Fruit fly (Drosophila melanogaster) whole organism, embryonic: ENCODE data around the gene mRpS7.
A peak's percentile ranks its signal among the peaks of the same experiment; 100 is the strongest.

ENCODE experiments used
- Asciz ChIP-seq: fragments of 200-800 bp; sonication (Bioruptor generic); optimal IDR thresholded peaks from 2 replicates; lab custom pipeline; 2017; ENCODE audit warnings: missing biosample characterization, mild to moderate bottlenecking, missing genetic modification characterization, missing genetic modification reagents
- CG10979 ChIP-seq: fragments of 200-800 bp; sonication (Bioruptor generic); optimal IDR thresholded peaks from 2 replicates; lab custom pipeline; 2018; ENCODE audit warnings: missing biosample characterization, mild to moderate bottlenecking, missing genetic modification characterization, moderate library complexity
- CG11398 ChIP-seq: fragments of 200-800 bp; sonication (Bioruptor generic); optimal IDR thresholded peaks from 2 replicates; lab custom pipeline; 2016; ENCODE audit warnings: missing biosample characterization, missing genetic modification characterization
- CG12219 ChIP-seq: fragments of 200-800 bp; sonication (Bioruptor generic); optimal IDR thresholded peaks from 3 replicates; lab custom pipeline; 2018; ENCODE audit warnings: missing biosample characterization, mild to moderate bottlenecking, missing genetic modification characterization
- CG12391 ChIP-seq: fragments of 200-800 bp; sonication (Bioruptor generic); optimal IDR thresholded peaks from 3 replicates; lab custom pipeline; 2018; ENCODE audit warnings: missing biosample characterization, mild to moderate bottlenecking, missing genetic modification characterization, moderate library complexity
- CG13775 ChIP-seq: fragments of 200-800 bp; sonication (Bioruptor generic); optimal IDR thresholded peaks from 3 replicates; lab custom pipeline; 2017; ENCODE audit warnings: missing biosample characterization, mild to moderate bottlenecking, missing genetic modification characterization
- CG14710 ChIP-seq: fragments of 200-800 bp; sonication (Bioruptor generic); optimal IDR thresholded peaks from 3 replicates; lab custom pipeline; 2019; ENCODE audit warnings: missing biosample characterization, mild to moderate bottlenecking, missing genetic modification characterization, moderate library complexity
- CG15479 ChIP-seq: fragments of 200-800 bp; sonication (Bioruptor generic); optimal IDR thresholded peaks from 3 replicates; lab custom pipeline; 2019; ENCODE audit warnings: missing biosample characterization, mild to moderate bottlenecking, missing genetic modification characterization, moderate library complexity
- CG32767 ChIP-seq: fragments of 200-800 bp; sonication (Bioruptor generic); IDR thresholded peaks from 2 replicates; pipeline ENCODE4 v1.3.6; 2022; ENCODE audit warnings: missing biosample characterization, missing genetic modification characterization
- CG3281 ChIP-seq: fragments of 200-800 bp; sonication (Bioruptor generic); optimal IDR thresholded peaks from 3 replicates; lab custom pipeline; 2017; ENCODE audit warnings: missing biosample characterization, mild to moderate bottlenecking, missing genetic modification characterization
- CG3838 ChIP-seq: fragments of 200-800 bp; sonication (Bioruptor generic); optimal IDR thresholded peaks from 3 replicates; lab custom pipeline; 2016; ENCODE audit warnings: missing biosample characterization, missing genetic modification characterization
- CG3995 ChIP-seq: fragments of 200-800 bp; sonication (Bioruptor generic); optimal IDR thresholded peaks from 3 replicates; lab custom pipeline; 2016; ENCODE audit warnings: missing biosample characterization, missing genetic modification characterization
- CG6683 ChIP-seq: fragments of 200-800 bp; sonication (Bioruptor generic); optimal IDR thresholded peaks from 2 replicates; lab custom pipeline; 2017; ENCODE audit warnings: missing biosample characterization, mild to moderate bottlenecking, missing genetic modification characterization, missing genetic modification reagents
- CG7745 ChIP-seq: fragments of 200-800 bp; sonication (Bioruptor generic); optimal IDR thresholded peaks from 2 replicates; lab custom pipeline; 2018; ENCODE audit warnings: missing biosample characterization, mild to moderate bottlenecking, missing genetic modification characterization, moderate library complexity
- Dek ChIP-seq: fragments of 200-800 bp; sonication (Bioruptor generic); optimal IDR thresholded peaks from 3 replicates; lab custom pipeline; 2019; ENCODE audit warnings: missing biosample characterization, mild to moderate bottlenecking, missing genetic modification characterization, moderate library complexity
- Dip2 ChIP-seq: fragments of 200-800 bp; sonication (Bioruptor generic); IDR thresholded peaks from 2 replicates; pipeline ENCODE4 v1.3.6; 2022; ENCODE audit warnings: missing biosample characterization, missing genetic modification characterization
- Dip3 ChIP-seq: fragments of 200-800 bp; sonication (Bioruptor generic); optimal IDR thresholded peaks from 3 replicates; lab custom pipeline; 2016; ENCODE audit warnings: missing biosample characterization, missing genetic modification characterization
- Ets97D ChIP-seq: fragments of 200-800 bp; sonication (Bioruptor generic); optimal IDR thresholded peaks from 3 replicates; lab custom pipeline; 2016; ENCODE audit warnings: missing biosample characterization, missing genetic modification characterization
- H15 ChIP-seq: fragments of 200-800 bp; sonication (Bioruptor generic); IDR thresholded peaks from 3 replicates; pipeline ENCODE4 v1.3.6; 2022; ENCODE audit warnings: missing biosample characterization, missing genetic modification characterization
- HmgD ChIP-seq: fragments of 200-800 bp; sonication (Bioruptor generic); optimal IDR thresholded peaks from 3 replicates; lab custom pipeline; 2016; ENCODE audit warnings: missing biosample characterization, missing genetic modification characterization
- Hmx ChIP-seq: fragments of 200-800 bp; sonication (Bioruptor generic); optimal IDR thresholded peaks from 2 replicates; lab custom pipeline; 2016; ENCODE audit warnings: missing biosample characterization, missing genetic modification characterization
- Max ChIP-seq: fragments of 200-800 bp; sonication (Bioruptor generic); optimal IDR thresholded peaks from 2 replicates; lab custom pipeline; 2016; ENCODE audit warnings: missing biosample characterization, mild to moderate bottlenecking, missing genetic modification characterization
- Meics ChIP-seq: fragments of 200-800 bp; sonication (Bioruptor generic); optimal IDR thresholded peaks from 2 replicates; lab custom pipeline; 2017; ENCODE audit warnings: missing biosample characterization, mild to moderate bottlenecking, missing genetic modification characterization
- Mes4 ChIP-seq: fragments of 200-800 bp; sonication (Bioruptor generic); optimal IDR thresholded peaks from 2 replicates; lab custom pipeline; 2016; ENCODE audit warnings: missing biosample characterization, missing genetic modification characterization
- Stat92E ChIP-seq, 3 experiments: fragments of >200 bp in 2 of 3; fragments of 200-800 bp in 1 of 3; sonication (Bioruptor generic) in 1 of 3; optimal IDR thresholded peaks; 2 replicates each; lab custom pipeline; 2017 to 2019; ENCODE audit warnings: missing biosample characterization in 3 of 3, missing genetic modification characterization in 3 of 3, mild to moderate bottlenecking in 1 of 3, moderate library complexity in 1 of 3
- TFAM ChIP-seq: fragments of 200-800 bp; sonication (Bioruptor generic); optimal IDR thresholded peaks from 2 replicates; lab custom pipeline; 2017; ENCODE audit warnings: missing biosample characterization, missing genetic modification characterization, inconsistent platforms
- ab ChIP-seq: fragments of 200-800 bp; sonication (Bioruptor generic); optimal IDR thresholded peaks from 2 replicates; lab custom pipeline; 2016; ENCODE audit warnings: missing biosample characterization, missing genetic modification characterization
- bowl ChIP-seq: fragments of 200-800 bp; sonication (Bioruptor generic); IDR thresholded peaks from 2 replicates; pipeline ENCODE4 v1.3.6; 2022; ENCODE audit warnings: missing biosample characterization, missing genetic modification characterization
- bsh ChIP-seq, 2 experiments: fragments of 200-800 bp; sonication (Bioruptor generic); optimal IDR thresholded peaks; 2 replicates each; lab custom pipeline; 2017 to 2018; ENCODE audit warnings: mild to moderate bottlenecking in 2 of 2, missing biosample characterization in 2 of 2, missing genetic modification characterization in 2 of 2, moderate library complexity in 1 of 2
- cato ChIP-seq: fragments of 200-800 bp; sonication (Bioruptor generic); optimal IDR thresholded peaks from 2 replicates; lab custom pipeline; 2016; ENCODE audit warnings: missing biosample characterization, missing genetic modification characterization, borderline replicate concordance
- cg ChIP-seq: fragments of 200-800 bp; sonication (Bioruptor generic); optimal IDR thresholded peaks from 3 replicates; lab custom pipeline; 2019; ENCODE audit warnings: missing biosample characterization, mild to moderate bottlenecking, missing genetic modification characterization, moderate library complexity
- chn ChIP-seq: fragments of 200-800 bp; sonication (Bioruptor generic); optimal IDR thresholded peaks from 2 replicates; lab custom pipeline; 2016; ENCODE audit warnings: missing biosample characterization, missing genetic modification characterization
- ci ChIP-seq: fragments of 200-800 bp; sonication (Bioruptor generic); IDR thresholded peaks from 3 replicates; pipeline ENCODE4 v1.3.6; 2022; ENCODE audit warnings: missing biosample characterization, missing genetic modification characterization
- dmrt11E ChIP-seq: fragments of 200-800 bp; sonication (Bioruptor generic); optimal IDR thresholded peaks from 3 replicates; lab custom pipeline; 2018; ENCODE audit warnings: missing biosample characterization, mild to moderate bottlenecking, missing genetic modification characterization, moderate library complexity
- gcm ChIP-seq: fragments of 200-800 bp; sonication (Bioruptor generic); optimal IDR thresholded peaks from 2 replicates; lab custom pipeline; 2019; ENCODE audit warnings: missing biosample characterization, mild to moderate bottlenecking, missing genetic modification characterization, moderate library complexity
- gfzf ChIP-seq: fragments of 200-800 bp; sonication (Bioruptor generic); optimal IDR thresholded peaks from 2 replicates; lab custom pipeline; 2016; ENCODE audit warnings: missing biosample characterization, mild to moderate bottlenecking, missing genetic modification characterization, moderate library complexity
- hbn ChIP-seq: fragments of 200-800 bp; sonication (Bioruptor generic); IDR thresholded peaks from 2 replicates; pipeline ENCODE4 v1.3.6; 2022; ENCODE audit warnings: missing biosample characterization, missing genetic modification characterization; ENCODE audit not compliant: partially characterized antibody
- jing ChIP-seq: fragments of 200-800 bp; sonication (Bioruptor generic); optimal IDR thresholded peaks from 2 replicates; lab custom pipeline; 2018; ENCODE audit warnings: missing biosample characterization, mild to moderate bottlenecking, missing genetic modification characterization
- ken ChIP-seq: fragments of 200-800 bp; sonication (Bioruptor generic); IDR thresholded peaks from 3 replicates; pipeline ENCODE4 v1.3.6; 2022; ENCODE audit warnings: missing biosample characterization, missing genetic modification characterization
- lilli ChIP-seq: fragments of 200-800 bp; sonication (Bioruptor generic); optimal IDR thresholded peaks from 3 replicates; lab custom pipeline; 2016; ENCODE audit warnings: missing biosample characterization, missing genetic modification characterization
- lola ChIP-seq, 3 experiments: fragments of >200 bp in 2 of 3; fragments of 200-800 bp in 1 of 3; sonication (Bioruptor generic) in 1 of 3; optimal IDR thresholded peaks; 2 replicates each; lab custom pipeline; 2017 to 2019; ENCODE audit warnings: missing biosample characterization in 3 of 3, missing genetic modification characterization in 3 of 3, mild to moderate bottlenecking in 1 of 3, moderate library complexity in 1 of 3
- maf-S ChIP-seq: fragments of 200-800 bp; sonication (Bioruptor generic); optimal IDR thresholded peaks from 2 replicates; lab custom pipeline; 2016; ENCODE audit warnings: missing biosample characterization, missing genetic modification characterization
- nmo ChIP-seq: fragments of 200-800 bp; sonication (Bioruptor generic); optimal IDR thresholded peaks from 2 replicates; lab custom pipeline; 2018; ENCODE audit warnings: missing biosample characterization, mild to moderate bottlenecking, missing genetic modification characterization, moderate library complexity
- pan ChIP-seq, 4 experiments: fragments of >200 bp in 3 of 4; fragments of 200-800 bp in 1 of 4; sonication (Bioruptor generic) in 1 of 4; optimal IDR thresholded peaks in 3 of 4; IDR thresholded peaks in 1 of 4; 2 replicates each; pipeline versions ENCODE4 v1.3.6 to Lab custom; 2017 to 2022; ENCODE audit warnings: missing biosample characterization in 2 of 4, missing genetic modification characterization in 2 of 4, mixed read lengths in 1 of 4
- pb ChIP-seq: fragments of 200-800 bp; sonication (Bioruptor generic); optimal IDR thresholded peaks from 3 replicates; lab custom pipeline; 2016; ENCODE audit warnings: missing biosample characterization, missing genetic modification characterization
- peb ChIP-seq: fragments of 200-800 bp; sonication (Bioruptor generic); IDR thresholded peaks from 2 replicates; pipeline ENCODE4 v1.3.6; 2022; ENCODE audit warnings: missing biosample characterization, missing genetic modification characterization
- slou ChIP-seq: fragments of 200-800 bp; sonication (Bioruptor generic); optimal IDR thresholded peaks from 3 replicates; lab custom pipeline; 2016; ENCODE audit warnings: missing biosample characterization, missing genetic modification characterization
- slp2 ChIP-seq: fragments of 200-800 bp; sonication (Bioruptor generic); optimal IDR thresholded peaks from 2 replicates; lab custom pipeline; 2016; ENCODE audit warnings: missing biosample characterization, missing genetic modification characterization
- zfh1 ChIP-seq: fragments of 200-800 bp; sonication (Bioruptor generic); IDR thresholded peaks from 3 replicates; pipeline ENCODE4 v1.3.6; 2022; ENCODE audit warnings: missing biosample characterization, missing genetic modification characterization

The mRpS7 gene

DNA sequence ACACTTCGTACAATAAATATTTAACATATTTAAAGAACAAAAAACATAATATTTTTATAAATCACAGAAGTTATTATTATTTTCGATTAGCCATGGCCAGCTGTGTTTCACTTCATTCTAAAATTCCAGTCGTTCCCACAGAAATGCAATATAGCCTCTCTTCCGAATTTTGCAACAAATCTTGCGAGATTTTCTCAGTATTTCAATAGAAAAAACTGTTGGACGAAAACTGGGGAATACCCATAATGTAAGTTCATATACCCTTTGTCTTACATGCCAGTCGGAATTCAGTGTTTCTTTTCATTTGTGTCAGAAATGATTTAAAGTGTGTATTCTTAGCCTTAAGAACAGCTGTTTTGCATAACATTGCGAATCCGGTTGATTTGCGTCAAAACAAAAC is 30.0 kb upstream of the mRpS7 start, which contains the start of the genes CtsL4 and ClpP (continued):
- TF ChIP-seq CG14710 (tag; lab: Kevin White, UChicago) (peak; percentile 67), CG12219 (GFP tag; lab: Kevin White, UChicago) (no peak), zfh1 (GFP tag; lab: Robert Waterston, UW) (peak; percentile 25; the same call in 1 of the 3 replicates), lola (GFP tag; optimal IDR thresholded peaks at IDR 0.05; lab: Kevin White, UChicago) (peak in 1 of 3 experiments; percentile 43), cato (GFP tag; lab: Kevin White, UChicago) (peak; percentile 14), Meics (GFP tag; lab: Kevin White, UChicago) (no peak), hbn (GFP tag; lab: Robert Waterston, UW) (no peak), Asciz (GFP tag; lab: Kevin White, UChicago) (no peak), Dip3 (GFP tag; lab: Kevin White, UChicago) (peak; percentile 50), cg (GFP tag; lab: Kevin White, UChicago) (no peak), CG3995 (peak; percentile 27), Stat92E (GFP tag; optimal IDR thresholded peaks at IDR 0.05; lab: Kevin White, UChicago) (no peak), pb (no peak), peb (GFP tag; lab: Robert Waterston, UW) (no peak), bowl (GFP tag; lab: Robert Waterston, UW) (no peak), Hmx (GFP tag; lab: Kevin White, UChicago) (no peak), CG6683 (GFP tag; lab: Kevin White, UChicago) (no peak), Dip2 (no peak), CG32767 (peak; percentile 66; the same call in 1 of the 2 replicates), gcm (no peak), Dek (tag; lab: Kevin White, UChicago) (peak; percentile 33), CG11398 (GFP tag; lab: Kevin White, UChicago) (no peak), Mes4 (GFP tag; lab: Kevin White, UChicago) (no peak), ab (GFP tag; lab: Kevin White, UChicago) (no peak), Ets97D (peak; percentile 43), slp2 (GFP tag; lab: Kevin White, UChicago) (no peak), Max (GFP tag; lab: Kevin White, UChicago) (peak; percentile 20), CG7745 (tag; lab: Kevin White, UChicago) (no peak), ken (GFP tag; lab: Robert Waterston, UW) (no peak), nmo (peak; percentile 64), HmgD (GFP tag; lab: Kevin White, UChicago) (peak; percentile 57), CG15479 (peak; percentile 76), pan (optimal IDR thresholded peaks at IDR 0.05; lab: Kevin White, UChicago) (no peak), pan (GFP tag; optimal IDR thresholded peaks at IDR 0.05 in 1 of 2, IDR thresholded peaks at IDR 0.05 in 1 of 2) (peak in 1 of 2 experiments; percentile 64), CG12391 (peak; percentile 64), jing (GFP tag; lab: Kevin White, UChicago) (no peak), maf-S (GFP tag; lab: Kevin White, UChicago) (peak; percentile 3), CG13775 (GFP tag; lab: Kevin White, UChicago) (peak; percentile 37), CG3838 (no peak), ci (peak; percentile 49; the same call in 1 of the 3 replicates), lilli (GFP tag; lab: Kevin White, UChicago) (peak; percentile 60), H15 (no peak), gfzf (GFP tag; lab: Kevin White, UChicago) (peak; percentile 35), CG3281 (GFP tag; lab: Kevin White, UChicago) (peak; percentile 4), dmrt11E (tag; lab: Kevin White, UChicago) (peak; percentile 48), chn (GFP tag; lab: Kevin White, UChicago) (peak; percentile 13), slou (GFP tag; lab: Kevin White, UChicago) (no peak), bsh (GFP tag; optimal IDR thresholded peaks at IDR 0.05; lab: Kevin White, UChicago) (peak in 1 of 2 experiments; percentile 33), CG10979 (peak; percentile 28), TFAM (GFP tag; lab: Kevin White, UChicago) (no peak)
